Fruit fly (Drosophila melanogaster): Measurements from ENCODE around the gene Gpdh1.

DNA sequence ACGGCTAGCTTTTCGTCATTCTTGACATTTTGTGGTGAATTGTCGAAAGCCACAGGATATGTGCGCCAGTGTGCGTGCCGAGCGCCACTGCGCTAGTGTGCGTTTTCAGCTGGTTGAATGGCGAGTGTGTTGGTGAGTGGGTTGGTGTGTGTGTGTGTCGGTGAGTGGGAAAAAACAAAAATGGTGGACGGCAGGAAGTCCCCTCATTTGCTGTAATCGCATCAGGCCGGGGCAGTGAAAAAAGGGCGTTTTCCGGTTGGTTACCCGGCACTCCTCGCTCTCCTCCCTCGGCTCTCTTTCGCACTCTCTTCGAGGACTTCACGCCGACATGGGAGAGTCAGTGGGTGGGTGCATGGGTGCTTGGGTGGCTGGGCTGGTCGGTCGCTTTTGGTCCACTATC lies 18.3 kb upstream of the Gpdh1 start:
- TF ChIP-seq CTCF (optimal IDR thresholded peaks at IDR 0.05): no peak
- TF ChIP-seq CG8478 (optimal IDR thresholded peaks at IDR 0.05): no peak
